Fruit fly (Drosophila melanogaster) Kc167 (cell line): Measurements from ENCODE around the gene Ilp6.

Experiments
- Myc ChIP-seq: fragments of >200 bp; optimal IDR thresholded peaks from 2 replicates; lab custom pipeline; 2017; ENCODE audit warnings: missing external identifiers
- Sin3A ChIP-seq: fragments of >200 bp; optimal IDR thresholded peaks from 2 replicates; lab custom pipeline; 2018; ENCODE audit warnings: missing external identifiers
- h ChIP-seq: fragments of >200 bp; optimal IDR thresholded peaks from 3 replicates; lab custom pipeline; 2018; ENCODE audit warnings: missing external identifiers
- psq ChIP-seq: fragments of >200 bp; optimal IDR thresholded peaks from 2 replicates; lab custom pipeline; 2017; ENCODE audit warnings: missing external identifiers
- ttk ChIP-seq: sonication (Bioruptor generic); optimal IDR thresholded peaks from 2 replicates; lab custom pipeline; 2017; ENCODE audit warnings: missing external identifiers

dm6 chrX:2283470-2283869 is 51.0 kb downstream of the Ilp6 start:
- TF ChIP-seq Sin3A (lab: Kevin White, UChicago) (no peak), Myc (no peak), h (lab: Kevin White, UChicago) (no peak), psq (lab: Kevin White, UChicago) (no peak), ttk (lab: Kevin White, UChicago) (no peak)
